Fruit fly (Drosophila melanogaster): Measurements from ENCODE around the gene CG11425.

DNA sequence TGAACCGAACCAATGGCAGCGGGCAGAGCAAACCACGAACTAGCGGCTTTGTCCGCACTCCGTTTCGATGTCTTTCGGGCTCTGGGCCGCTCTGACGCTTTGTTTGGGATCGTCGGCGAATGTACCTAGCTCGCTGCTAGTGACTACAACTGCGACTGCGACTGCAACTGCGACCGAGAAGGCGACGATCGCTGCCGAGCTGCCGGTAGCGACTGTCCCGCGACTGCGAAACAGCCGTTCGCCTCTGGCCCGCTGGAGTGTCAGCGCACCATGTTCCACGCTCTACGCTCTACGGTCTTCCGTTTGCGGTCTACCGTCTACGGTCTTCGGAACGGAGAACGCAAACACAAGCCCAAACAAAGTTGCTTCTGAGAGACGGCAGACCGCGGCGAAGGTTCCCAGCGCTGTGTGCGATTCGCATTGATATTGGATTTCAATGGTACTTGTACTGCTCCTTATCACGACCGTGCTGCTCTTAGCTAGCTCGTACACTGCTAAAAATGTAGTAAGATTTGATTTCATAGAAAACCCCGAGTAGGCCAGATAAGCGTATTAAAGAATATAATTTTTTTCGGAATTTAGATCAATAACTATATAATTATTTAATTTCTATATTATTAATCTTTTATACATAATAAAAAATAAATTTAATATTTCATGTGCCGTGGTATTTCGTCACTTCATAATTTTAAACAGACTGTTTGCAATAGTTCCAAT, 13.5 kb upstream of the CG11425 start, which contains the start of gene laza:
- TF ChIP-seq CG16815 (GFP tag; optimal IDR thresholded peaks at IDR 0.05) (no peak), CG1529 (GFP tag; optimal IDR thresholded peaks at IDR 0.05) (no peak), vvl (GFP tag; IDR thresholded peaks at IDR 0.05) (0 out of 2 replicates have a peak, but pooled peaks have one; percentile 20), bigmax (GFP tag; optimal IDR thresholded peaks at IDR 0.05) (no peak), Poxn (GFP tag; IDR thresholded peaks at IDR 0.05) (no peak), emc (GFP tag; optimal IDR thresholded peaks at IDR 0.05) (no peak), maf-S (GFP tag; optimal IDR thresholded peaks at IDR 0.05) (no peak), Dip3 (GFP tag; optimal IDR thresholded peaks at IDR 0.05) (no peak), inv (GFP tag; IDR thresholded peaks at IDR 0.05; ENCODE audit: partially characterized antibody) (no peak), tgo (GFP tag; IDR thresholded peaks at IDR 0.05) (peak; percentile 17; the same call in 2 of the 3 replicates), Ptx1 (GFP tag; IDR thresholded peaks at IDR 0.05) (0 out of 2 replicates have a peak, but pooled peaks have one; percentile 19)
